Worm (Caenorhabditis elegans): ENCODE measurements around the gene clec-156.

DNA sequence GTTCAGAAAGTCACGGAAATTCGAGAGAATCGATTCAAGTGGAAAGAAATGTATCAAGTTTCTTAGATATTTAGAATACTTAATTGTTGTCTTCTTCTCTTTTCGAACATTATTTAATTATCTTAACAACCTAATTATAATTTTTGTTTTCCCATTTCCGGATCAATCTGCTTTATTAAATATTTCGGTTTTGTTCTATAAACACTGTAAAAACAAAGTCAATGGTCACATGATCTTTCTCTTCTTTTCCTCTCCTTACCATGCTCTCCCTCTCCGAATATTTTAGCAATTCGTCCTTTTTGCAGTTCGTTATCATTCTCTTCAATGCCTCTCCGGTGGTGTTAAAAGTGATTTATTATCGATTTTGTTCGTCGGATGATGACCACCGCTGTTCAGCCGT is 45.5 kb downstream of the clec-156 start, which contains the start of gene tag-325:
- no peak for TF ChIP-seq W03F9.2 (tag; optimal IDR thresholded peaks at IDR 0.05)
- no peak for TF ChIP-seq him-1 (tag; optimal IDR thresholded peaks at IDR 0.05)
